Worm (Caenorhabditis elegans): ENCODE data around the gene dbn-1.

dbn-1 gene

DNA sequence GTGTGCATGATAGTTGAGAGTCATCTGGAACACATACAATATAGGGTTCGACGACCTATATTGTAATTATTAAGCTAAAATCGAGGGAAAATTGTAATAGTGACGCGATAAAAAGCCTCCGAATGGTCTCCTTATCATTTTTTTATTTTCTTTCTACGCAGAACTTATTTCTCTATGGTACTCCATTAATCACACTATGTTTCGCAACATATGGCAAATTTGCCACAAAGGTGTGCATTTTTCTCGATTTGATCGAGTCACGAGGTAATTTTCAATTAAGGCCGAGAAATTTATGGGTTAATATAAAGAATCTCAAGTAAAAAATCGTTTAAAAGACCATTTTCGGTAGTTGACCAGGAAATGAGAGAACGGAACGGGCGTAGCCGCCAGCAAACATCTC lies at the start of gene dbn-1:
TSS of gene dbn-1 (minus strand) at position 24 of the 400 bp plus-strand sequence.
- TF ChIP-seq sma-9 (GFP tag; optimal IDR thresholded peaks at IDR 0.05) (peak; percentile 31), sma-9 (tag; optimal IDR thresholded peaks at IDR 0.05) (no peak), aly-2 (tag; optimal IDR thresholded peaks at IDR 0.05) (no peak), crh-2 (tag; optimal IDR thresholded peaks at IDR 0.05) (peak; percentile 38), egl-27 (tag; optimal IDR thresholded peaks at IDR 0.05) (no peak), nhr-10 (tag; optimal IDR thresholded peaks at IDR 0.05) (no peak), nhr-129 (tag; optimal IDR thresholded peaks at IDR 0.05) (no peak), fos-1 (tag; optimal IDR thresholded peaks at IDR 0.05) (peak; percentile 75), nhr-237 (tag; optimal IDR thresholded peaks at IDR 0.05) (no peak)

DNA sequence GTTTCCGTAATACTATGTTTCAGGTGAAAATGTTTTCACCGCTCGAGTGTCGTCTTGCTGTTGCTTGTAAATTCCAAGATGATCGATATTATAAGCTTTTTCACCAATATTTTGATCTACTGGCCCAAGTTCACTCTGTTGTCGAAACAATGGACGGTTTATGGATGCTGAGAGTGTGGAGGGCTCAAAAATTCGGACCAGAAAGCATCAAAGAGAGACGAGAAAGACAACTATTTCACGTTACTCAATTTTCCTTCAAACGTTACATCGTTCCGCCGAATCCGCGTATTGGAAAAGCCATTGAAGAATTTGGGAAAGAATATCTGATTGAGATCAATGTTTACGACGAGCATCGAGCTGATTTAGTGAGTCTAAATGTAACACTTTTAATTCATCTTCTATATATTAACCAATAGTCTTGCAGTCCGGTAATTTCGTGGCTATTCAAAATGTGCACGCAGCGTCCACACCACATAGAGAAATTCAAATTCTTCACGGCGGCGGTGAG lies 18.4 kb upstream of the dbn-1 start, which contains the start of gene pot-3:
TSS of gene pot-3 (plus strand) at position 17 of the 508 bp plus-strand sequence.
- TF ChIP-seq snpc-4 (tag; optimal IDR thresholded peaks at IDR 0.05) (no peak), nhr-237 (tag; optimal IDR thresholded peaks at IDR 0.05) (no peak), ama-1 (optimal IDR thresholded peaks at IDR 0.05) (no peak), nhr-23 (tag; optimal IDR thresholded peaks at IDR 0.05) (peak; percentile 85), lin-13 (GFP tag; optimal IDR thresholded peaks at IDR 0.05) (no peak)

DNA sequence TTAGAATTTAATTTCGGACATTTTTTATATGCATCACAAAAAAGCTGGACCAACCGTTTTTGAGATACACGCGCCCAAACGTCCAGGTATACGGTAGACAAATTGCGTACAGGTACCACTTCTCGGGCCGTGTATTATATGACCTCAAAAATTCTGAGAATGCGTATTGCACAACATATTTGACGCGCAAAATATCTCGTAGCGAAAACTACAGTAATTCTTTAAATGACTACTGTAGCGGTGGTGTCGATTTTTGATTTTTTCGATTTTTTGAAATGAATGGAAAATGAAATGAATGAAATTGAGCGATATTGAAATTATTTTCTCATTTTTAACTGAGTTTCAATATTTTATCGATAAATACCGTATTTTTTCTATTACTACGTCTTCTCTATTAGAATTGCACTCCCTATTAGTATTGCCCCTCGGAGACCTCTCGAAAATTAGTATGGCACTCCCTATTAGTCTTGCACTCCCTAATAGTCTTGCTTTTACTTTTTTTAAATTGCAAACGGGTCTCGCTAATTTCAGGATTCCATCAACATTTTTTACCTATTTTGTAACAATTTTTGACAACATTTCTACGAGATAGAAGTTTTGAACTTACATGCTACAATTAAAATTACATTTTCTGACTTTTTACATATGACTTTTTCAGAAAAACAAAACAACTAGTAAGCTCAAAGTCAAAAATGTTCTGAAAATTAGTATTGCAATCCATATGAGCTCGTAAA lies 17.7 kb upstream of the dbn-1 start:
- TF ChIP-seq lsy-2 (tag; optimal IDR thresholded peaks at IDR 0.05), result no peak
- TF ChIP-seq ZK546.5 (tag; optimal IDR thresholded peaks at IDR 0.05), result no peak
- TF ChIP-seq mab-5 (tag; optimal IDR thresholded peaks at IDR 0.05), result no peak
- no peak for TF ChIP-seq ceh-82 (tag; optimal IDR thresholded peaks at IDR 0.05)
- peak; percentile 3 for TF ChIP-seq nhr-12 (tag; optimal IDR thresholded peaks at IDR 0.05)
- TF ChIP-seq peb-1 (tag; optimal IDR thresholded peaks at IDR 0.05), result peak; percentile 63

DNA sequence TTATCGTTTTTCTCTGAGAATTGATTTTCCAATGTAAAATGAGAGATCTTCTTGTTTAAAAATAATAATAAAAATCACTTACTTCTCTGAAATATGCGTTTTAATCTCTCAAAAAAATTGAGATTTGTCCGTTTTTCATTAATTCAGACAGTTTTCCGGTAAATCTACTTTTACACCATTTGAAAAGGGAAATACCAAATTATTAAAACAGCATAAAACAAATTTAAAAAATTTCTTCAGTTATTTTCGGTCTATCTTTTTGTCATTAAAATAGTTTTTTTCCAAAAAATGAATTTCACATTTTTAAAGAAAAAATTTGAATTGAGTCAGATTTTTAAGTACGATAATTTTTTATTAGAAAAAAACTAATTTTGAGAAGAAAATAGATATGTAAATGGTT lies 16.9 kb upstream of the dbn-1 start:
- peak; percentile 36 for TF ChIP-seq ztf-11 (tag; optimal IDR thresholded peaks at IDR 0.05)
- TF ChIP-seq mdl-1 (tag; optimal IDR thresholded peaks at IDR 0.05), result peak in 1 of 2 experiments; percentile 21
- TF ChIP-seq nhr-21 (tag; optimal IDR thresholded peaks at IDR 0.05), result no peak
- TF ChIP-seq mab-5 (tag; optimal IDR thresholded peaks at IDR 0.05), result no peak
- peak; percentile 60 for TF ChIP-seq nhr-12 (tag; optimal IDR thresholded peaks at IDR 0.05)
- no peak for TF ChIP-seq lin-13 (GFP tag; optimal IDR thresholded peaks at IDR 0.05)
- no peak for TF ChIP-seq elt-1 (tag; optimal IDR thresholded peaks at IDR 0.05)
- no peak for TF ChIP-seq lin-11 (tag; optimal IDR thresholded peaks at IDR 0.05)
- no peak for TF ChIP-seq nhr-23 (tag; optimal IDR thresholded peaks at IDR 0.05)
- TF ChIP-seq zag-1 (tag; optimal IDR thresholded peaks at IDR 0.05), result no peak
- TF ChIP-seq egl-27 (tag; optimal IDR thresholded peaks at IDR 0.05), result no peak
- TF ChIP-seq peb-1 (tag; optimal IDR thresholded peaks at IDR 0.05), result no peak
- TF ChIP-seq unc-55 (GFP tag; optimal IDR thresholded peaks at IDR 0.05), result no peak
- no peak for TF ChIP-seq Y55F3AM.14 (GFP tag; optimal IDR thresholded peaks at IDR 0.05)
- TF ChIP-seq blmp-1 (tag; optimal IDR thresholded peaks at IDR 0.05; ENCODE audit: insufficient read depth), result no peak
- no peak for TF ChIP-seq unc-39 (tag; optimal IDR thresholded peaks at IDR 0.05)
- TF ChIP-seq R02D3.7 (tag; optimal IDR thresholded peaks at IDR 0.05), result no peak
- TF ChIP-seq nhr-129 (tag; optimal IDR thresholded peaks at IDR 0.05), result no peak
- no peak for TF ChIP-seq ztf-4 (tag; optimal IDR thresholded peaks at IDR 0.05)
- TF ChIP-seq nhr-6 (tag; optimal IDR thresholded peaks at IDR 0.05), result no peak
- TF ChIP-seq snpc-4 (tag; optimal IDR thresholded peaks at IDR 0.05), result no peak
- TF ChIP-seq sma-9 (GFP tag; optimal IDR thresholded peaks at IDR 0.05), result no peak
- TF ChIP-seq sma-9 (tag; optimal IDR thresholded peaks at IDR 0.05), result no peak
- TF ChIP-seq aly-2 (tag; optimal IDR thresholded peaks at IDR 0.05), result no peak
- no peak for TF ChIP-seq C34F6.9 (tag; optimal IDR thresholded peaks at IDR 0.05)
- TF ChIP-seq nhr-77 (tag; optimal IDR thresholded peaks at IDR 0.05), result no peak
- no peak for TF ChIP-seq skn-1 (tag; optimal IDR thresholded peaks at IDR 0.05)
- TF ChIP-seq sma-3 (GFP tag; optimal IDR thresholded peaks at IDR 0.05), result no peak
- TF ChIP-seq F13H6.1 (tag; optimal IDR thresholded peaks at IDR 0.05), result no peak
- no peak for TF ChIP-seq fos-1 (tag; optimal IDR thresholded peaks at IDR 0.05)
- no peak for TF ChIP-seq lsy-2 (tag; optimal IDR thresholded peaks at IDR 0.05)
- TF ChIP-seq mbf-1 (tag; optimal IDR thresholded peaks at IDR 0.05), result peak; percentile 48
- no peak for TF ChIP-seq alr-1 (tag; optimal IDR thresholded peaks at IDR 0.05)
- TF ChIP-seq nhr-25 (tag; optimal IDR thresholded peaks at IDR 0.05), result no peak
